Worm (Caenorhabditis elegans): ENCODE results near the gene nspd-3.
A peak's percentile ranks its signal among the peaks of the same experiment; 100 is the strongest.

The nspd-3 gene

ce11 chrIV:5209390-5209789 is 46.5 kb upstream of the nspd-3 start, which contains the start of the genes Y59E9AL.36 and nbet-1 (continued):
- TF ChIP-seq F57C9.4 (tag; optimal IDR thresholded peaks at IDR 0.05) (no peak), efl-1 (GFP tag; optimal IDR thresholded peaks at IDR 0.05) (peak; percentile 67), D2030.7 (GFP tag; IDR thresholded peaks at IDR 0.05) (peak; percentile 48), lin-40 (tag; optimal IDR thresholded peaks at IDR 0.05) (peak; percentile 23), lin-54 (GFP tag; optimal IDR thresholded peaks at IDR 0.05) (peak; percentile 71), cebp-1 (GFP tag; IDR thresholded peaks at IDR 0.05) (no peak), cebp-1 (tag; optimal IDR thresholded peaks at IDR 0.05) (no peak), xnd-1 (tag; optimal IDR thresholded peaks at IDR 0.05) (no peak), tlf-1 (GFP tag; optimal IDR thresholded peaks at IDR 0.05) (peak; percentile 64), F33H1.4 (GFP tag; IDR thresholded peaks at IDR 0.05) (peak; percentile 60; the same call in 1 of the 2 replicates), him-1 (tag; optimal IDR thresholded peaks at IDR 0.05) (no peak), K12H6.12 (tag; optimal IDR thresholded peaks at IDR 0.05) (peak; percentile 36), attf-6 (GFP tag; IDR thresholded peaks at IDR 0.05) (0 out of 2 replicates have a peak, but pooled peaks have one; percentile 35), pbrm-1 (GFP tag; IDR thresholded peaks at IDR 0.05) (peak; percentile 52; the same call in 1 of the 2 replicates), hmg-1.2 (GFP tag; IDR thresholded peaks at IDR 0.05) (peak; percentile 49)

- no peak for TF ChIP-seq snpc-4 (GFP tag; optimal IDR thresholded peaks at IDR 0.05)
- peak in 1 of 4 experiments; percentile 74 for TF ChIP-seq snpc-4 (tag; optimal IDR thresholded peaks at IDR 0.05)
- TF ChIP-seq ekl-4 (GFP tag; IDR thresholded peaks at IDR 0.05), result 0 out of 2 replicates have a peak, but pooled peaks have one; percentile 19
- peak; percentile 75 for TF ChIP-seq Y79H2A.3 (GFP tag; conservative IDR thresholded peaks at IDR 0.05)
- no peak for TF ChIP-seq ama-1 (optimal IDR thresholded peaks at IDR 0.05)
- peak in 1 of 2 experiments; percentile 22 for TF ChIP-seq ama-1 (GFP tag; optimal IDR thresholded peaks at IDR 0.05)
- no peak for TF ChIP-seq mes-4 (tag; optimal IDR thresholded peaks at IDR 0.05)
- peak; percentile 3 for TF ChIP-seq hrde-1 (tag; optimal IDR thresholded peaks at IDR 0.05; ENCODE audit: borderline replicate concordance)
- TF ChIP-seq attf-6 (GFP tag; IDR thresholded peaks at IDR 0.05), result 0 out of 2 replicates have a peak, but pooled peaks have one; percentile 41
- no peak for TF ChIP-seq nhr-120 (GFP tag; IDR thresholded peaks at IDR 0.05)
- no peak for TF ChIP-seq ztf-6 (GFP tag; IDR thresholded peaks at IDR 0.05)
Measured at ce11 chrIV:5206716-5207115, 43.9 kb upstream of the nspd-3 start.

- TF ChIP-seq hsf-1 (GFP tag; IDR thresholded peaks at IDR 0.05) (no peak), ztf-28 (GFP tag; IDR thresholded peaks at IDR 0.05) (no peak), somi-1 (GFP tag; optimal IDR thresholded peaks at IDR 0.05) (no peak), ceh-100 (GFP tag; IDR thresholded peaks at IDR 0.05) (no peak), C17E4.6 (GFP tag; IDR thresholded peaks at IDR 0.05) (no peak), hmg-20 (GFP tag; IDR thresholded peaks at IDR 0.05) (no peak), xnd-1 (tag; optimal IDR thresholded peaks at IDR 0.05) (no peak), snpc-4 (GFP tag; optimal IDR thresholded peaks at IDR 0.05) (no peak), snpc-4 (tag; optimal IDR thresholded peaks at IDR 0.05) (no peak), cebp-2 (GFP tag; IDR thresholded peaks at IDR 0.05) (no peak), rec-8 (tag; optimal IDR thresholded peaks at IDR 0.05) (no peak), lin-35 (GFP tag; optimal IDR thresholded peaks at IDR 0.05) (no peak), ceh-27 (GFP tag; optimal IDR thresholded peaks at IDR 0.05) (no peak), K11D2.4 (GFP tag; IDR thresholded peaks at IDR 0.05) (no peak), egl-44 (GFP tag; IDR thresholded peaks at IDR 0.05) (no peak), attf-3 (GFP tag; conservative IDR thresholded peaks at IDR 0.05) (no peak)
Measured at ce11 chrIV:5204573-5204972, 41.7 kb upstream of the nspd-3 start, which contains the start of gene tni-4. tni-4 (plus strand) TSS chrIV:5204591.
